Worm (Caenorhabditis elegans) whole organism, L2 larva: ENCODE data around the gene F40F9.10.

Source experiments
- aly-2 ChIP-seq: fragments of 150-350 bp; optimal IDR thresholded peaks from 2 replicates; lab custom pipeline; 2014; ENCODE audit warnings: missing biosample characterization, missing genetic modification characterization
- ama-1 ChIP-seq: fragments of 150-350 bp; optimal IDR thresholded peaks from 2 replicates; lab custom pipeline; 2018; ENCODE audit warnings: inconsistent platforms
- elt-1 ChIP-seq: fragments of 150-350 bp; optimal IDR thresholded peaks from 2 replicates; lab custom pipeline; 2014; ENCODE audit warnings: missing biosample characterization, missing genetic modification characterization
- elt-3 ChIP-seq: sonication (generic microtip); optimal IDR thresholded peaks from 2 replicates; lab custom pipeline; 2017; ENCODE audit warnings: missing biosample characterization, missing genetic modification characterization
- nhr-237 ChIP-seq: fragments of 150-350 bp; optimal IDR thresholded peaks from 2 replicates; lab custom pipeline; 2014; ENCODE audit warnings: missing biosample characterization, missing genetic modification characterization
- skn-1 ChIP-seq: sonication (generic microtip); optimal IDR thresholded peaks from 2 replicates; lab custom pipeline; 2017; ENCODE audit warnings: missing biosample characterization, missing genetic modification characterization
- snpc-4 ChIP-seq: fragments of 150-350 bp; optimal IDR thresholded peaks from 2 replicates; lab custom pipeline; 2014; ENCODE audit warnings: missing biosample characterization, missing genetic modification characterization
- ztf-11 ChIP-seq: sonication (generic microtip); optimal IDR thresholded peaks from 2 replicates; lab custom pipeline; 2017; ENCODE audit warnings: missing biosample characterization, missing genetic modification characterization

ce11 chrV:9725719-9726118 lies 12.3 kb upstream of the F40F9.10 start:
- no peak for TF ChIP-seq aly-2 (tag; lab: Kevin White, UChicago)
- TF ChIP-seq elt-3 (tag; lab: Kevin White, UChicago) = no peak
- no peak for TF ChIP-seq ama-1 (lab: Kevin White, UChicago)
- no peak for TF ChIP-seq ztf-11 (tag; lab: Kevin White, UChicago)
- TF ChIP-seq skn-1 (tag; lab: Kevin White, UChicago) = no peak
- TF ChIP-seq elt-1 = no peak
- no peak for TF ChIP-seq nhr-237
- TF ChIP-seq snpc-4 (tag; lab: Kevin White, UChicago) = no peak
